Worm (Caenorhabditis elegans) whole organism, dauer: ENCODE data around the gene ZK1320.7.
"Not testable (repeated sequence)": the region's sequence is repeated elsewhere in the genome, so short reads cannot be mapped to it uniquely, and the experiment has no call there.

Source experiments
- unc-62 ChIP-seq: sonication (generic microtip); optimal IDR thresholded peaks from 2 replicates; lab custom pipeline; 2017; ENCODE audit warnings: missing biosample characterization, missing genetic modification reagents, missing genetic modification characterization

The ZK1320.7 gene

ce11 chrII:9700363-9700762 is 29.0 kb downstream of the ZK1320.7 start, which contains the start of the genes Y53C12A.8 and Y53C12A.7:
Gene Y53C12A.8 (minus strand): TSS chrII:9700463.
Gene Y53C12A.7 (plus strand): TSS chrII:9700543.
- no peak for TF ChIP-seq unc-62 (GFP tag; lab: Kevin White, UChicago)

DNA sequence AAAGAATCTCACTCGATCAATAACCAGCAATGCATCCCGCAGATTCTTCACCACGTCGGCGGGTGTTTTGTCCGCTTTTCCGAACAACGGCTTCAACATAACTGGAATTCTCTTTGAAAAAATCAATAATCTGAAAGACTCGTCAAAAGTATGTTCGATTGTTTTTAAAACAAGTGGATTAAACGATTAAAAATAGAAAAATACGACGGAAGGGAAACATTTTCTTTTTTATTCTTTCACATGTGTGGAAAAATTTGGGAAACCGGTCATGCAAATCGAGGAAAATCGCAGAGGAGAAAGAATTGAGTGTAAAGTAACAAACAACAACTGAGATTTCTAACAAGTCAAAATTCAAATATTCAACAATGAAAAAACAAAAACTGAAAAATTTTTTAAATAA is 32.2 kb downstream of the ZK1320.7 start, which contains the start of gene mop-25.2:
TSS of gene mop-25.2 (minus strand) at position 101 of the 400 bp plus-strand sequence.
- no peak for TF ChIP-seq unc-62 (GFP tag; lab: Kevin White, UChicago)

ce11 chrII:9704746-9705145 is 33.3 kb downstream of the ZK1320.7 start, which contains the start of gene Y53C12A.10:
Gene Y53C12A.10 (minus strand): TSS chrII:9704846.
- no peak for TF ChIP-seq unc-62 (GFP tag; lab: Kevin White, UChicago)

DNA sequence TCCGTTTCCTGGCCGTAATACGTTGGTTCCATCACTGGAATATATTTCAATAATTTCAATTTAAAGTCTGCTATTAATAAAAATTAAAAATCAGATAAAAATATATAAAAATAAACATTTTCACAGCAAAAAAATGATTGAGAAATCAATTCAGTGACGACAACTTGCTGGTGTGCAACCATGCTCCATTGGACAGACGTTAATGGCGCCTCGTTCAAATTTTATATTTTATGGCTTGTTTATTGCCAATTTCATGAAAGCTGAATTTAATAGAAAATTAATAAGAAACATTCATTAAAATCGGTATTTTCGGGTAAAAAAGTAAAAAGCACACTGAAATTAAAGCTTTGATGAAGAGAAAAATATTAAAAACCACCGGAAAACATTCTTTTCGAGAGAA is 34.8 kb downstream of the ZK1320.7 start, which contains the start of gene Y53C12A.3:
TSS of gene Y53C12A.3 (minus strand) at position 34 of the 400 bp plus-strand sequence.
- no peak for TF ChIP-seq unc-62 (GFP tag; lab: Kevin White, UChicago)

DNA sequence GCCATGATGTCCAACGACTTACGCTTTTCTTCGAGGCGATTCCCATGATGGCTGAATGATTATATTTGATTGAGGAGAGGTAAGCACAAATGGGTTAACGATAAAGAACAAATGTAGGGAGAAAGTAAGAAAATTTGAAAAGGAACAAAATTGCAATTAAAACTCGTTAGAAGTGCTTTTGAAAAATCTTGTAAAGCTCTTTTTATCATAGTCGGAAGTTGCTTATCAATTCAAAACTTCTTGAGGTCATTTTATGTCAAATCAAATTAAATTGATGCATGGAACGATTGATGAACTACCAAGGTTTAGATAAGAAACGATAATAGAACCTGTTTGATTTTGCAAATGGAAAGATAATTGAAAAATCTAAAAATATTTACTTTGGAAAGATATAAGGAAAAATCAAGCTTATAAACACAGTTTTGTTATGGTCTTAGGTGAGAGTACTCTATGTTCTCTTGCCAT is 37.5 kb downstream of the ZK1320.7 start, which contains the start of gene glt-5:
TSS of gene glt-5 (minus strand) at position 51 of the 465 bp plus-strand sequence.
- no peak for TF ChIP-seq unc-62 (GFP tag; lab: Kevin White, UChicago)

- TF ChIP-seq unc-62 (GFP tag; lab: Kevin White, UChicago) = no peak
These were observed 41.7 kb downstream of the ZK1320.7 start for ce11 chrII:9713083-9713482.

ce11 chrII:9716417-9717039 is 45.1 kb downstream of the ZK1320.7 start, which contains the start of gene wee-1.3:
Gene wee-1.3 (minus strand): TSS chrII:9716467.
- no peak for TF ChIP-seq unc-62 (GFP tag; lab: Kevin White, UChicago)

DNA sequence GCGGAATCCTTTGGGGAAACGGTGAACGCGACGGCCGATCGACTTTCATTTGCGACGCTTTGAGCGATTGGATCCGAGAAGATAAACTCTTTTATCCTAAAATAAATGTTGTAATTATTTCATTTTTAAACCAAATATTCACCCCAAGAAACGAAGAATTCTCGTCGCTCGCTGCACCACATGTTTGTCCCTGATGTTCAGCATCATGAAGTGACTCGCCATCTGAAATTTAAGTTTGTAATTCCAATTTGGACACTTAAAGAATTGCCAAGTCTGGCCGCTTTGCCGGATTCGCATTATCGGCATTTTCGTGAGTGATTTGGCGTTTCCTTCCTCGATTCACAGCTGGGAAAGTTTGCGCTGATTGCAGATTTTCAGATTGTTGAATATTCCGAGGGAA is 46.5 kb downstream of the ZK1320.7 start, which contains the start of gene Y53C12A.6:
TSS of gene Y53C12A.6 (minus strand) at position 101 of the 400 bp plus-strand sequence.
- no peak for TF ChIP-seq unc-62 (GFP tag; lab: Kevin White, UChicago)

DNA sequence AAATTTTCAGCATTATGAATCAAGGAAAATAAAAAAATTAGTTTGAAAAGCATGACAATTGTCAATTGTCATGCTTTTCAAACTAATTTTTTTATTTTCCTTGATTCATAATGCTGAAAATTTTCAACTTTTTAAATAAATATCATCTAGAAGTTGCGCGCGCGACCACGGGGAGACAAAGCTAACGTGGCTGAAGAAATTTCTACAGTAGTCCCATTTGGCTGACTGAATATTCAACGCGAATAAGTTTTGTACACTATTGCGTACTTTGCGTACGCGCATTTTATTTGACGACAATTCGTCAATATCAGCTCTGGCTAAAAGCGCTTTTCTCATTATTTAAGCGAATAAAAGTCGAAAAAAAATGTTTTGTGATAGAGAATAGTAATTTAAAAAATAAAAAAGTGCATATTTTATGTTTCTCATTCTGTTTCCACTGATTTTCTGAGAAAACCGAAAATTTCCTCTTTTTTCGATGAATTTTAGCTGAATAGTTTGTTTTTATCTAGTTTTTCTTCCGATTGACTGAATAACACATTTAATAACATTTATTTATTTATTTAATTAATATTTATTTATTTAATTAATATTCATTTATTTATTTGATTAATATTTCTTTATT is 47.3 kb downstream of the ZK1320.7 start, which contains the start of gene Y53C12A.11:
TSS of gene Y53C12A.11 (minus strand) at position 68 of the 622 bp plus-strand sequence.
- TF ChIP-seq unc-62 (GFP tag; lab: Kevin White, UChicago) = not testable (repeated sequence)
